Worm (Caenorhabditis elegans) whole organism, late embryonic: ENCODE data around the gene C06C3.4.

ENCODE experiments used
- fkh-6 ChIP-seq: sonication (generic microtip); optimal IDR thresholded peaks from 2 replicates; lab custom pipeline; 2016; ENCODE audit warnings: missing genetic modification characterization, missing compliant biosample characterization
- pha-4 ChIP-seq: fragments of 150-350 bp; optimal IDR thresholded peaks from 2 replicates; lab custom pipeline; 2018; ENCODE audit warnings: missing biosample characterization, missing genetic modification reagents, missing genetic modification characterization
- tbx-2 ChIP-seq: sonication (generic microtip); optimal IDR thresholded peaks from 2 replicates; lab custom pipeline; 2016; ENCODE audit warnings: missing genetic modification characterization, missing compliant biosample characterization

DNA sequence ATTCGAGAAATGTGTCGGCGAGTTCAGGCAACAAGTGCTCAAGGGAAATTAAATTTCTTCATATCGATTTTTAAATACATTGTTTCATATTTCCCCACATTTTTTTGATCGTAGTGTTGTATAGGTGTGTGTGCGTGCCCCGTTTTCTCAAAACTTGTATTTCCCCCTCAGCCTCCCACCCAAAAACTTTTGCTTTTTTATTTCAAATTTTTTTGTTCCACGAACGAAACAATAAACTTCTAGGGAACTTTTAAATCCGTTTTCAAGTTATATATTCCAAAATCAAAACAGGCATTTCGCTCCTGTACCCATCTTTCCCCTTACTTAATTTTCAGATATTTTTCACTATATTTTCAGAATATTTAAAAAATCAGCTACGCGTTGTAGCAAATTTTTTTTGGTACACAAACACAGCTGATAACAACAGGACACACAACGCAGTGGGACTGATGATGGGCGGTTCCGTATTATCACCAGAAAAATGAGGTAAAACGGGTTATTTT is 45.0 kb downstream of the C06C3.4 start, which contains the start of the genes M176.4 and M176.16:
- TF ChIP-seq tbx-2 (tag; lab: Kevin White, UChicago), result no peak
- TF ChIP-seq pha-4 (tag; lab: Kevin White, UChicago), result no peak
- TF ChIP-seq fkh-6 (tag; lab: Kevin White, UChicago), result no peak
